Worm (Caenorhabditis elegans) whole organism, early embryonic: Measurements from ENCODE around the gene ZK637.15.

Experiments used
- B0310.2 ChIP-seq: sonication (generic microtip); optimal IDR thresholded peaks from 2 replicates; lab custom pipeline; 2016; ENCODE audit warnings: mild to moderate bottlenecking, missing genetic modification characterization, missing compliant biosample characterization
- F13C5.2 ChIP-seq: sonication (generic microtip); optimal IDR thresholded peaks from 2 replicates; lab custom pipeline; 2017; ENCODE audit warnings: mild to moderate bottlenecking, missing genetic modification characterization, inconsistent platforms, missing compliant biosample characterization
- aly-1 ChIP-seq: sonication (generic microtip); optimal IDR thresholded peaks from 2 replicates; lab custom pipeline; 2016; ENCODE audit warnings: missing genetic modification characterization, missing compliant biosample characterization
- ama-1 ChIP-seq: fragments of 150-350 bp; optimal IDR thresholded peaks from 2 replicates; lab custom pipeline; 2014
- ceh-13 ChIP-seq: fragments of 200-800 bp; sonication (Bioruptor generic); optimal IDR thresholded peaks from 2 replicates; lab custom pipeline; 2018; ENCODE audit warnings: mild to moderate bottlenecking, missing genetic modification characterization, missing compliant biosample characterization
- ceh-36 ChIP-seq: sonication (generic microtip); optimal IDR thresholded peaks from 2 replicates; lab custom pipeline; 2016; ENCODE audit warnings: missing genetic modification characterization, inconsistent platforms, missing compliant biosample characterization
- ets-7 ChIP-seq: sonication (generic microtip); optimal IDR thresholded peaks from 2 replicates; lab custom pipeline; 2016; ENCODE audit warnings: missing genotype, missing genetic modification characterization, missing compliant biosample characterization
- flt-1 ChIP-seq: fragments of 200-800 bp; sonication (Bioruptor generic); IDR thresholded peaks from 2 replicates; pipeline ENCODE4 v1.3.6; 2022; ENCODE audit warnings: missing genetic modification characterization, missing compliant biosample characterization
- hmbx-1 ChIP-seq: sonication (generic microtip); optimal IDR thresholded peaks from 2 replicates; lab custom pipeline; 2016; ENCODE audit warnings: mild to moderate bottlenecking, missing genetic modification characterization, missing compliant biosample characterization
- hmg-4 ChIP-seq: fragments of 200-800 bp; sonication (Bioruptor generic); optimal IDR thresholded peaks from 2 replicates; lab custom pipeline; 2018; ENCODE audit warnings: mild to moderate bottlenecking, missing genetic modification characterization, missing compliant biosample characterization
- hnd-1 ChIP-seq: sonication (generic microtip); optimal IDR thresholded peaks from 2 replicates; lab custom pipeline; 2016; ENCODE audit warnings: missing genetic modification characterization, missing compliant biosample characterization
- pes-1 ChIP-seq: fragments of 200-800 bp; sonication (Bioruptor generic); IDR thresholded peaks from 2 replicates; pipeline ENCODE4 v1.3.6; 2022; ENCODE audit warnings: missing genetic modification reagents, missing genetic modification characterization, missing compliant biosample characterization
- scrt-1 ChIP-seq: fragments of 200-800 bp; sonication (Bioruptor generic); IDR thresholded peaks from 2 replicates; pipeline ENCODE4 v1.3.6; 2022; ENCODE audit warnings: missing genetic modification characterization, missing compliant biosample characterization
- sea-1 ChIP-seq: fragments of 200-800 bp; sonication (Bioruptor generic); conservative IDR thresholded peaks from 2 replicates; pipeline ENCODE4 v1.3.6; 2022; ENCODE audit warnings: missing genetic modification characterization, missing compliant biosample characterization
- tbx-11 ChIP-seq: fragments of 200-800 bp; sonication (Bioruptor generic); IDR thresholded peaks from 2 replicates; pipeline ENCODE4 v1.3.6; 2022; ENCODE audit warnings: missing genetic modification characterization, missing compliant biosample characterization
- tbx-37 ChIP-seq: fragments of 200-800 bp; sonication (Bioruptor generic); conservative IDR thresholded peaks from 2 replicates; pipeline ENCODE4 v1.3.6; 2022; ENCODE audit warnings: missing genetic modification reagents, missing genetic modification characterization, missing compliant biosample characterization
- tra-4 ChIP-seq: sonication (generic microtip); optimal IDR thresholded peaks from 2 replicates; lab custom pipeline; 2017; ENCODE audit warnings: missing genetic modification characterization, missing compliant biosample characterization

ZK637.15 gene

DNA sequence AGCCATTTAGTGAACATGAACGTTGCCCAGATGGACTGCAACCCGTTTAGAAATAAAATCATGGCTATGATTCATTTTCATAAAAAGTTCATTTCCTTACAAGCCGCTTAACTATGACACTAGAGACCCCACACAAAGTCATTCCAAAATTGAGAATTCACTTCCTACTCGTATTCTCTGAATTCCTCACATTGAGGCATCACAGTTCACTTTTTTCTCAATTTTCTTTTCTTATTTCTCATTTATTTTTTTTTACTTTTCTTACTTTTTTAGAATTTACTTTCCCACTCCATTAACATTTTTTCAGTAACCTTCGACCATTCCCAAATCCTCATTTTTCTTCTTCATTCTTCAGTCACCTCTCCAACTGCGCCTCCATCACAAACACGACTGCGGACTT, 24.5 kb downstream of the ZK637.15 start, which contains the start of gene dhrr-1:
Gene dhrr-1 (plus strand): TSS at position 301 of the 400 bp plus-strand sequence.
- no peak for TF ChIP-seq ceh-13 (GFP tag; lab: Kevin White, UChicago)
- TF ChIP-seq hnd-1 (tag; lab: Kevin White, UChicago): no peak
- TF ChIP-seq flt-1 (GFP tag; lab: Robert Waterston, UW): no peak
- no peak for TF ChIP-seq F13C5.2 (tag; lab: Kevin White, UChicago)

DNA sequence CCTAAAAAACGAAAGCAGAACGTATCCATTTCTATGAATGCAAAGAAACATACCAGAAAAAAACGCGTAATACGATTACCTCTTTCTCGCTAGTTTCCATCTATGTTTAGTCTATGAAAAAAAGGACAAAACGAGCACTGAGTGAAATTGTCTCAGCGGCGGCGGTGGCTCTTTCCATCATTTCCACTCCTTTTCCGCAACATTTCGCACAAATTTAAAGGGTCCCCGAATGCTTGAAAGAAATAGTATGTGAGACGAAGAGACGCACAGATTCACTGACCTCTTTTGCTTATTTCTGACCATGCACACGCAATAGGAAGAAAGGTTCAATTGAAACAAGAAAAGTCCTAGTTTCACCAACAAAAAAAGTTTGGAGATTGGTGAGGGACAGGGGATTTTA, 26.4 kb downstream of the ZK637.15 start:
- TF ChIP-seq hnd-1 (tag; lab: Kevin White, UChicago) (no peak), sea-1 (GFP tag; lab: Robert Waterston, UW) (no peak), tbx-11 (no peak), pes-1 (GFP tag; lab: Robert Waterston, UW) (no peak), hmbx-1 (no peak), ets-7 (tag; lab: Kevin White, UChicago) (no peak), F13C5.2 (tag; lab: Kevin White, UChicago) (no peak), scrt-1 (GFP tag; lab: Robert Waterston, UW) (no peak), ama-1 (lab: Kevin White, UChicago) (no peak), flt-1 (GFP tag; lab: Robert Waterston, UW) (no peak), hmg-4 (GFP tag; lab: Kevin White, UChicago) (no peak), ceh-36 (no peak), aly-1 (no peak)

DNA sequence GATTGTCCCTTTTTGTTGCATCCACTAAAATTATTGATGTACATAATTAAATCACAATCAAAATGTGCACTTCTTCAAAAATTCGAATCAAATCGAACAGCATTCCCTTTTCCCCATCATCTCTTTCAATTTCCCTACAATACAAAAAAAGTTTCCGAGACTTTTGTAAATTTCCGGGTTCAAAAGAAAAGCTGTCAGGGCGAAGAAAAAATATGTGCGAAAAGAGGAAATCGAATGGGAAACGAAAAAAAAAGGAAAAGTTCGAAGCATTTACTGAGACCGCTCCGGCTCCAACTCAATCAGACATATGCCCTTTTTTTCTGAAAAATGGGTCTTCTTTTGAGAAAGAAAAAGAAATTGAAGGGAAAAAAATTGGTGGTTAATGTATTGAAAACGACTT, 29.3 kb downstream of the ZK637.15 start:
- TF ChIP-seq flt-1 (GFP tag; lab: Robert Waterston, UW): no peak
- no peak for TF ChIP-seq scrt-1 (GFP tag; lab: Robert Waterston, UW)
- TF ChIP-seq aly-1: no peak
- TF ChIP-seq ceh-13 (GFP tag; lab: Kevin White, UChicago): no peak
- TF ChIP-seq ceh-36: no peak
- no peak for TF ChIP-seq tbx-11
- no peak for TF ChIP-seq tbx-37 (GFP tag; lab: Robert Waterston, UW)
- no peak for TF ChIP-seq F13C5.2 (tag; lab: Kevin White, UChicago)
- TF ChIP-seq B0310.2 (tag; lab: Kevin White, UChicago): no peak
- TF ChIP-seq hmbx-1: no peak
- TF ChIP-seq sea-1 (GFP tag; lab: Robert Waterston, UW): no peak
- TF ChIP-seq hmg-4 (GFP tag; lab: Kevin White, UChicago): no peak
- TF ChIP-seq tra-4 (tag; lab: Kevin White, UChicago): no peak
- no peak for TF ChIP-seq ama-1 (lab: Kevin White, UChicago)
- no peak for TF ChIP-seq hnd-1 (tag; lab: Kevin White, UChicago)
- no peak for TF ChIP-seq ets-7 (tag; lab: Kevin White, UChicago)
- no peak for TF ChIP-seq pes-1 (GFP tag; lab: Robert Waterston, UW)

ce11 chrIII:8955536-8955935, 35.7 kb downstream of the ZK637.15 start:
- no peak for TF ChIP-seq aly-1
- no peak for TF ChIP-seq tra-4 (tag; lab: Kevin White, UChicago)

DNA sequence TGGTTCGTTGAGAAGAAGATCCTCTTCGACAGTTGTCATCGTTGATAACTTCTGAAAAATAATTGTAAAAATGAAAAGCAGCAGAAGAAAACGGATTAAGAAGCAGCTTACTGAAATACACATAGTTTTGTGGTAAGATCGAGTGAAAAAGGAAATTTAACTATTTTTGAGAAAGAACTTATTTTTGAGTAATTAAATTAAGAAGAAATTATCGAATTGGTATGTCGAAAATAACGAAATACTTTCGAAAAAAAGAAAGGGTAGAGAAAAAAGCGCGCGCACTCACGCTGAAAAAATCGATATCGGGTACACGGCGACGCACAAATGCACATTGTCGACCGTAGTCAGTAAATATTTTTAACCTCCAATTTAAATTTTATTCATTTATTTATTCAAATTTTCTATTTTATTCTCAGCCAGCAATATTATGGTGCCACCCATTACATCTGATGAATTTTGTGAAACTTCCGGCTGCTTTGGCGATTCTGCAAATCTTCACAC, 36.3 kb downstream of the ZK637.15 start, which contains the start of the genes ZK643.5 and ZK643.2:
Gene ZK643.5 (minus strand): TSS at position 51 of the 501 bp plus-strand sequence.
Gene ZK643.2 (plus strand): TSS at position 395 of the 501 bp plus-strand sequence.
- TF ChIP-seq B0310.2 (tag; lab: Kevin White, UChicago) (no peak), hmbx-1 (no peak), scrt-1 (GFP tag; lab: Robert Waterston, UW) (no peak), flt-1 (GFP tag; lab: Robert Waterston, UW) (no peak), sea-1 (GFP tag; lab: Robert Waterston, UW) (no peak), pes-1 (GFP tag; lab: Robert Waterston, UW) (no peak), ama-1 (lab: Kevin White, UChicago) (no peak), ceh-36 (no peak), F13C5.2 (tag; lab: Kevin White, UChicago) (no peak), aly-1 (no peak)

ce11 chrIII:8960664-8961063, 40.8 kb downstream of the ZK637.15 start, which contains the start of gene ZK643.6:
ZK643.6 (minus strand) TSS chrIII:8960764.
- TF ChIP-seq ama-1 (lab: Kevin White, UChicago) (no peak), hnd-1 (tag; lab: Kevin White, UChicago) (no peak), F13C5.2 (tag; lab: Kevin White, UChicago) (no peak), pes-1 (GFP tag; lab: Robert Waterston, UW) (no peak), flt-1 (GFP tag; lab: Robert Waterston, UW) (no peak), hmg-4 (GFP tag; lab: Kevin White, UChicago) (no peak), tbx-11 (no peak), aly-1 (no peak), ceh-36 (no peak), B0310.2 (tag; lab: Kevin White, UChicago) (no peak), hmbx-1 (no peak), ceh-13 (GFP tag; lab: Kevin White, UChicago) (no peak), scrt-1 (GFP tag; lab: Robert Waterston, UW) (no peak)

DNA sequence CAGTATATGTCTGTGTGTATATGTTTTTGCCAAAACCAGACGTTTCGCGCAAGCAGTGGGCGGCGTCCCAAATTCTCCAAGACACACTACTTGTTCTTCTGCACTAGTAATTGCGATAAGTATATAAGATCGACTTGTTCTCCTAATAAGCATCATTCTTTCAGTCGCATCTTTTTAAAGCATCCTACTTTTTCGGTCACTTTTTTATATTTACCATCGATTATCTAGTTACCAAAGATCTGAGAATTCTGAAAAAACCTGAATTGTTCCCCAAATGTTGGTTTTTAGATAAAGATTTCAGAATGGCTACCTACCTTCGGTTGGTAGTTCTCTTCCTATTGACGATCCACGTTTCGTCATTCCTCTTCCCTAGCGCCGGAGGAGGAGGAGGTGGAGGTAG, 42.1 kb downstream of the ZK637.15 start, which contains the start of gene grl-25:
Gene grl-25 (plus strand): TSS at position 301 of the 400 bp plus-strand sequence.
- TF ChIP-seq flt-1 (GFP tag; lab: Robert Waterston, UW): no peak
- no peak for TF ChIP-seq hmg-4 (GFP tag; lab: Kevin White, UChicago)
- TF ChIP-seq aly-1: no peak
- no peak for TF ChIP-seq ama-1 (lab: Kevin White, UChicago)
- no peak for TF ChIP-seq hmbx-1
- TF ChIP-seq ets-7 (tag; lab: Kevin White, UChicago): no peak
- no peak for TF ChIP-seq sea-1 (GFP tag; lab: Robert Waterston, UW)
- no peak for TF ChIP-seq pes-1 (GFP tag; lab: Robert Waterston, UW)
- TF ChIP-seq F13C5.2 (tag; lab: Kevin White, UChicago): no peak
- no peak for TF ChIP-seq tbx-11
- TF ChIP-seq tbx-37 (GFP tag; lab: Robert Waterston, UW): no peak
